Fruit fly (Drosophila melanogaster): Measurements from ENCODE around the gene CG14105.

Gene CG14105

DNA sequence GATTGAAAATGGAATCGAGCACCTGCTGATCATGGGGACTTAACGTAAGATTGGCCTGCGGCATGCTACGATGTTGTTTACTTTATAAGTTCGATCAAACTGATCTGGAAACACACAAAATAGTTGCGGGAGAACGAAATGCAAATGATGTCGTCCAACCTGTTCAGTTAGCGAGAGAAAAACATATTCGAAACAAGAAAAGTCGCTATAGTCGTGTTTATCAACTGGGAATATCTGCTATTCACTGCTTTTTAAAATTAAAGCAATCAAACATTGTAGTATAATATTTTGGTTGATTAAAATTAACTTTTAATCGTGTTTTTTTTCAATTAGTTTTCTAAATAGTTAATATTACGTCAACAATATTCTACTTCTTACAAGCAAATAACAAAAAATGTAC lies at the start of gene CG14105:
CG14105 (minus strand) TSS at position 101 of the 400 bp plus-strand sequence.
- TF ChIP-seq CG11902 (GFP tag; optimal IDR thresholded peaks at IDR 0.05): no peak
- TF ChIP-seq Eip75B (GFP tag; optimal IDR thresholded peaks at IDR 0.05): no peak
- TF ChIP-seq fd85E (GFP tag; optimal IDR thresholded peaks at IDR 0.05): no peak
- TF ChIP-seq pdm3 (GFP tag; optimal IDR thresholded peaks at IDR 0.05): no peak
- TF ChIP-seq net (GFP tag; optimal IDR thresholded peaks at IDR 0.05): no peak
- no peak for TF ChIP-seq spab (GFP tag; optimal IDR thresholded peaks at IDR 0.05)
- TF ChIP-seq CG11294 (GFP tag; IDR thresholded peaks at IDR 0.05): no peak
- no peak for TF ChIP-seq CG6792 (GFP tag; optimal IDR thresholded peaks at IDR 0.05)
- TF ChIP-seq CG32006 (GFP tag; optimal IDR thresholded peaks at IDR 0.05): no peak
- no peak for TF ChIP-seq Eip93F (GFP tag; optimal IDR thresholded peaks at IDR 0.05)
- TF ChIP-seq Eip78C (GFP tag): no peak
- no peak for TF ChIP-seq lz (GFP tag; optimal IDR thresholded peaks at IDR 0.05)
- no peak for TF ChIP-seq Gug (GFP tag; IDR thresholded peaks at IDR 0.05)
- TF ChIP-seq CG15336 (GFP tag; IDR thresholded peaks at IDR 0.05): no peak

DNA sequence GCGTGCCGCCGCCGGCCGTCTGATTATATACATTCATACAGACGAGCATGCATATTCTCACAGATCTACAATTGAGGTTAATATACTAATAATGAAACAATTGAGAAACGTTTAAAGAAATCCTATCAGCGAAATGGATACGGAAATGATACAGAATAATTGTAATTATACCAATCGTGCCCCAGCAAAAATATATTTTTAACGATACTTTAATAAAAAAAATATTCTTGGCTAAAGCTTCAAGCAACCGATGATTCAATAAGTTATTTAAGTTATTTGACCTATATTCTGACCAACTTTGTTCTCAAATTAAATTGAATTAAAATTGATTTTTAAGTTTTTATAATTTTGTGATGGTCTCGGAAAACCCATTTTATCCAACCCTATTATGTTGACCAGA lies 49.6 kb upstream of the CG14105 start:
- TF ChIP-seq Sox15 (GFP tag; optimal IDR thresholded peaks at IDR 0.05) (no peak), Eip93F (GFP tag; optimal IDR thresholded peaks at IDR 0.05) (no peak), eg (GFP tag; IDR thresholded peaks at IDR 0.05) (peak; percentile 38; the same call in 2 of the 3 replicates), Gug (GFP tag; IDR thresholded peaks at IDR 0.05) (peak; percentile 27; the same call in 1 of the 2 replicates), Hr4 (GFP tag; optimal IDR thresholded peaks at IDR 0.05) (no peak), acj6 (GFP tag; optimal IDR thresholded peaks at IDR 0.05) (no peak), Sox14 (GFP tag; optimal IDR thresholded peaks at IDR 0.05) (no peak), CG11902 (GFP tag; optimal IDR thresholded peaks at IDR 0.05) (peak; percentile 0), svp (GFP tag) (no peak), ss (GFP tag; optimal IDR thresholded peaks at IDR 0.05) (no peak), CG1621 (tag; optimal IDR thresholded peaks at IDR 0.05) (no peak), Eip78C (GFP tag) (peak; percentile 85), CG3032 (tag; optimal IDR thresholded peaks at IDR 0.05) (no peak), CG6808 (GFP tag; optimal IDR thresholded peaks at IDR 0.05) (no peak), Eip75B (GFP tag; optimal IDR thresholded peaks at IDR 0.05) (no peak), cyc (GFP tag; optimal IDR thresholded peaks at IDR 0.05) (no peak), CG8119 (GFP tag; IDR thresholded peaks at IDR 0.05) (0 out of 3 replicates have a peak, but pooled peaks have one; percentile 11), CG8632 (GFP tag; optimal IDR thresholded peaks at IDR 0.05) (no peak), fd85E (GFP tag; optimal IDR thresholded peaks at IDR 0.05) (no peak), CG15336 (GFP tag; IDR thresholded peaks at IDR 0.05) (peak; percentile 59)

DNA sequence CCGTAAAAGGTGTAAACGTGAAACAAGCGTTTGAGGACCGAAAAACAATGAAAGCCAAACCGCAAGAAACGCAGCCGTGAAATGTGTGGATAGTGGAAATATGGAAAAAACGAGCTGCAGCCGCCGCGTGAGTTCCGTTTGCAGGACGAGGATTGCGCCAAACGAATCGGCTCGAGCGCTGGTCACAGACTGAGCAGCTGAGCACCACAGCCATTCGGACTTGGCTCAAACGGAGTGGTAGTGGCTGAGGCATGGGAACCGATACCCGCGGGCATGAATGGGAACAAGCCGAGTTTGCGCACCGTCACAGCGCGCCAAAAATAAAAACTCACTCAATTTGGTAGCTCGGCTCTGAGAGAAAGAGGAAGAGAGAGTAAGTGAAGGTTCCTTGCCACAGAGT lies 48.1 kb upstream of the CG14105 start, which contains the start of gene CG10089:
CG10089 (minus strand) TSS at position 181 of the 400 bp plus-strand sequence.
- TF ChIP-seq Eip78C (GFP tag): peak; percentile 31
- TF ChIP-seq Blimp-1 (GFP tag; optimal IDR thresholded peaks at IDR 0.05): no peak

DNA sequence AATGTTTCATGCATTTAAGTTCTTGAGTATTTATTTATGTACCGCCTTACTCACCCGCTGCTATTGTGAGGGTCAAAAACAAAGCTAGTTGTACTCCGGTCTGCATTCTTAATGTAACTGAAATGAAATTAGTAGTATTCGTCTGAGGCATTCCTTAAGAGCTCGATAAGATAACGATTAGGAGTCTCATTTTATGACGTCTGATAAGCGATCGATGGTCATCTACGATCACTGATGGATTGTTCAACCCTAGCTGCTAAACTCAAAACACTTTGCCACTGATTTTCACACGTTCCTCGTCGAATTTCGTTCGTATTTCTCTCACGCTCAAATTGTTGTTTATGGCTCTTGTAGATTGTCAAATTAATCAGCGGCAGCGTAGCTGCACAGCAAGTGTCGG lies 30.7 kb upstream of the CG14105 start, which contains the start of gene CG10116:
CG10116 (minus strand) TSS at position 106 of the 400 bp plus-strand sequence.
- TF ChIP-seq CG16779 (tag; optimal IDR thresholded peaks at IDR 0.05) (no peak), Sox15 (GFP tag; optimal IDR thresholded peaks at IDR 0.05) (no peak), dsx (GFP tag; optimal IDR thresholded peaks at IDR 0.05; ENCODE audit: poor library complexity, severe bottlenecking) (no peak), CG4318 (GFP tag; optimal IDR thresholded peaks at IDR 0.05) (no peak), Hr39 (GFP tag; optimal IDR thresholded peaks at IDR 0.05) (no peak), eg (GFP tag; IDR thresholded peaks at IDR 0.05) (no peak), CG7368 (GFP tag; optimal IDR thresholded peaks at IDR 0.05) (no peak), CG3919 (GFP tag; optimal IDR thresholded peaks at IDR 0.05) (no peak), net (GFP tag; optimal IDR thresholded peaks at IDR 0.05) (no peak), esn (GFP tag; optimal IDR thresholded peaks at IDR 0.05) (no peak), CG9139 (GFP tag; optimal IDR thresholded peaks at IDR 0.05) (no peak), CG11762 (GFP tag; optimal IDR thresholded peaks at IDR 0.05; ENCODE audit: insufficient read depth) (no peak), Met (GFP tag; optimal IDR thresholded peaks at IDR 0.05) (no peak), Eip93F (GFP tag; optimal IDR thresholded peaks at IDR 0.05) (no peak), Smox (GFP tag; optimal IDR thresholded peaks at IDR 0.05) (no peak), Hr38 (GFP tag; optimal IDR thresholded peaks at IDR 0.05) (no peak), CG34406 (GFP tag; optimal IDR thresholded peaks at IDR 0.05) (no peak), Sox14 (GFP tag; optimal IDR thresholded peaks at IDR 0.05) (no peak)
